Fruit fly (Drosophila melanogaster): ENCODE measurements around the gene TotE.

TotE gene

DNA sequence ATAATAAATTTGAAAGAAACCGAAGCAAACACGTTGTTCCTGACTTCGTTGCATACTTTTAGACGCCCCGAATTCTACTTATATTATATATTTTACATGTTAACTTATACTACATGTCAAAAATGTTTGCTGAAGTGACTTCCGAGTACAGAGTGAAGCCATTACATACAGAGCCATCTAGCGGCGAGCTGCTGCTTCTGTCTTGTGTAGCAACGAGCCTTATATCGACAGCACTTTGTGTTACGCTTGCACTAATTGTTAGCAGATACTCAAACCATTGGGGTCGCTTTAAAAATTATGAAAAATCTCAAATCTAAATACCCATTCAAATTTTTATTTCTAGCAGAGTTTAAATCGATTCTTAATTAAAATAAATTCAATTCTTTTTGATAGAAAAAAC, 25.8 kb downstream of the TotE start (continued):
- no peak for TF ChIP-seq btn (GFP tag; optimal IDR thresholded peaks at IDR 0.05)
- peak; percentile 69 for TF ChIP-seq zfh2 (GFP tag; optimal IDR thresholded peaks at IDR 0.05)
- TF ChIP-seq CG14860 (GFP tag; IDR thresholded peaks at IDR 0.05; ENCODE audit: partially characterized antibody) = no peak
- TF ChIP-seq tin (GFP tag; optimal IDR thresholded peaks at IDR 0.05) = peak; percentile 79
- TF ChIP-seq Aef1 (GFP tag; IDR thresholded peaks at IDR 0.05) = peak; percentile 65
- TF ChIP-seq hkb (optimal IDR thresholded peaks at IDR 0.05) = no peak
- TF ChIP-seq hkb (GFP tag; IDR thresholded peaks at IDR 0.05) = peak; percentile 13; the same call in 1 of the 2 replicates
- peak; percentile 6 for TF ChIP-seq nerfin-1 (tag; optimal IDR thresholded peaks at IDR 0.05)
- TF ChIP-seq CG2875 (GFP tag; optimal IDR thresholded peaks at IDR 0.05) = peak; percentile 58
- TF ChIP-seq CG5245 (GFP tag; optimal IDR thresholded peaks at IDR 0.05) = peak; percentile 80
- peak; percentile 75 for TF ChIP-seq CG11247 (GFP tag; IDR thresholded peaks at IDR 0.05)
- peak; percentile 71 for TF ChIP-seq pnt (GFP tag; optimal IDR thresholded peaks at IDR 0.05)
- peak; percentile 36 for TF ChIP-seq mirr (GFP tag; optimal IDR thresholded peaks at IDR 0.05)
- peak; percentile 25 for TF ChIP-seq CG33557 (GFP tag; optimal IDR thresholded peaks at IDR 0.05)
- no peak for TF ChIP-seq CG12071 (GFP tag; optimal IDR thresholded peaks at IDR 0.05)
- TF ChIP-seq CG1602 (GFP tag; optimal IDR thresholded peaks at IDR 0.05) = peak; percentile 69
- TF ChIP-seq MESR4 (GFP tag; optimal IDR thresholded peaks at IDR 0.05) = no peak
- no peak for TF ChIP-seq CG7928 (GFP tag; optimal IDR thresholded peaks at IDR 0.05)
- peak; percentile 23 for TF ChIP-seq CG3281 (GFP tag; optimal IDR thresholded peaks at IDR 0.05)
- no peak for TF ChIP-seq hth (optimal IDR thresholded peaks at IDR 0.05)
- no peak for TF ChIP-seq kah (GFP tag; optimal IDR thresholded peaks at IDR 0.05)
- TF ChIP-seq CG17912 (GFP tag; optimal IDR thresholded peaks at IDR 0.05) = peak; percentile 88
- TF ChIP-seq tio (GFP tag; optimal IDR thresholded peaks at IDR 0.05) = peak; percentile 11
- TF ChIP-seq CG18476 (GFP tag; optimal IDR thresholded peaks at IDR 0.05) = peak; percentile 87
- TF ChIP-seq peb (GFP tag; IDR thresholded peaks at IDR 0.05) = no peak
- TF ChIP-seq Sin3A (optimal IDR thresholded peaks at IDR 0.05) = no peak
- TF ChIP-seq CG17568 (GFP tag; optimal IDR thresholded peaks at IDR 0.05) = peak; percentile 5
- TF ChIP-seq br (optimal IDR thresholded peaks at IDR 0.05) = no peak
- TF ChIP-seq mld (GFP tag; IDR thresholded peaks at IDR 0.05; ENCODE audit: partially characterized antibody) = no peak
- no peak for TF ChIP-seq gcm2 (GFP tag; optimal IDR thresholded peaks at IDR 0.05)
- TF ChIP-seq tup (GFP tag; optimal IDR thresholded peaks at IDR 0.05) = no peak
- peak; percentile 60 for TF ChIP-seq emc (GFP tag; optimal IDR thresholded peaks at IDR 0.05)
- no peak for TF ChIP-seq run (tag; optimal IDR thresholded peaks at IDR 0.05)
- peak; percentile 30 for TF ChIP-seq CG2116 (GFP tag; optimal IDR thresholded peaks at IDR 0.05)
- 0 out of 3 replicates have a peak, but pooled peaks have one; percentile 21 for TF ChIP-seq CG14050 (GFP tag; IDR thresholded peaks at IDR 0.05)
- TF ChIP-seq Blimp-1 (GFP tag; optimal IDR thresholded peaks at IDR 0.05) = peak; percentile 62
- TF ChIP-seq Sry-δ (GFP tag; optimal IDR thresholded peaks at IDR 0.05) = peak; percentile 39
- peak; percentile 70 for TF ChIP-seq Opbp (GFP tag; IDR thresholded peaks at IDR 0.05; ENCODE audit: partially characterized antibody)
- no peak for TF ChIP-seq nom (GFP tag; optimal IDR thresholded peaks at IDR 0.05)
- peak; percentile 54 for TF ChIP-seq Fer3 (tag; optimal IDR thresholded peaks at IDR 0.05)
- no peak for TF ChIP-seq hbn (GFP tag; IDR thresholded peaks at IDR 0.05; ENCODE audit: partially characterized antibody)
- no peak for TF ChIP-seq CG4730 (GFP tag; IDR thresholded peaks at IDR 0.05)
- no peak for TF ChIP-seq lov (optimal IDR thresholded peaks at IDR 0.05)
- TF ChIP-seq lov (GFP tag; IDR thresholded peaks at IDR 0.05) = 0 out of 3 replicates have a peak, but pooled peaks have one; percentile 35
- peak; percentile 61; the same call in 1 of the 2 replicates for TF ChIP-seq E2f1 (GFP tag; IDR thresholded peaks at IDR 0.05)
- no peak for TF ChIP-seq so (GFP tag; IDR thresholded peaks at IDR 0.05)
- TF ChIP-seq zf30C (GFP tag; optimal IDR thresholded peaks at IDR 0.05) = no peak
- no peak for TF ChIP-seq CG3726 (GFP tag; IDR thresholded peaks at IDR 0.05)
- TF ChIP-seq GATAe (GFP tag; conservative IDR thresholded peaks at IDR 0.05) = no peak
- TF ChIP-seq H2.0 (GFP tag; IDR thresholded peaks at IDR 0.05) = peak; percentile 66
- no peak for TF ChIP-seq h (optimal IDR thresholded peaks at IDR 0.05)
- peak; percentile 68 for TF ChIP-seq CG4424 (GFP tag; optimal IDR thresholded peaks at IDR 0.05)
- TF ChIP-seq CG4707 (GFP tag; optimal IDR thresholded peaks at IDR 0.05) = peak; percentile 52

All from whole organism, embryonic.